Fruit fly (Drosophila melanogaster) whole organism, embryonic: ENCODE data around the gene CG18577.
A peak's percentile ranks its signal among the peaks of the same experiment; 100 is the strongest.

Source experiments
- Atf6 ChIP-seq: fragments of 200-800 bp; sonication (Bioruptor generic); IDR thresholded peaks from 2 replicates; pipeline ENCODE4 v1.3.6; 2022; ENCODE audit warnings: missing biosample characterization, missing genetic modification characterization
- BEAF-32 ChIP-seq: fragments of 200-800 bp; sonication (Bioruptor generic); optimal IDR thresholded peaks from 3 replicates; lab custom pipeline; 2017; ENCODE audit warnings: missing biosample characterization, missing genetic modification characterization, mild to moderate bottlenecking, moderate library complexity, missing genetic modification reagents
- Bgb ChIP-seq: fragments of 200-800 bp; sonication (Bioruptor generic); IDR thresholded peaks from 2 replicates; pipeline ENCODE4 v1.3.6; 2022; ENCODE audit warnings: missing biosample characterization, missing genetic modification characterization; ENCODE audit not compliant: partially characterized antibody
- CG12769 ChIP-seq: fragments of 200-800 bp; sonication (Bioruptor generic); optimal IDR thresholded peaks from 2 replicates; lab custom pipeline; 2019; ENCODE audit warnings: missing biosample characterization, mild to moderate bottlenecking, missing genetic modification characterization, moderate library complexity
- CG12942 ChIP-seq: fragments of 200-800 bp; sonication (Bioruptor generic); optimal IDR thresholded peaks from 3 replicates; lab custom pipeline; 2016; ENCODE audit warnings: missing biosample characterization, missing genetic modification characterization
- CG13624 ChIP-seq: fragments of 200-800 bp; sonication (Bioruptor generic); optimal IDR thresholded peaks from 2 replicates; lab custom pipeline; 2016; ENCODE audit warnings: missing biosample characterization, missing genetic modification characterization
- CG14860 ChIP-seq: fragments of 200-800 bp; sonication (Bioruptor generic); IDR thresholded peaks from 3 replicates; pipeline ENCODE4 v1.3.6; 2022; ENCODE audit warnings: missing biosample characterization, missing genetic modification characterization; ENCODE audit not compliant: partially characterized antibody
- CG15514 ChIP-seq: fragments of 200-800 bp; sonication (Bioruptor generic); optimal IDR thresholded peaks from 3 replicates; lab custom pipeline; 2017; ENCODE audit warnings: missing biosample characterization, missing genetic modification characterization, mild to moderate bottlenecking, moderate library complexity, missing genetic modification reagents
- CG15696 ChIP-seq: fragments of 200-800 bp; sonication (Bioruptor generic); optimal IDR thresholded peaks from 2 replicates; lab custom pipeline; 2019; ENCODE audit warnings: missing biosample characterization, mild to moderate bottlenecking, missing genetic modification characterization, moderate library complexity
- CG1603 ChIP-seq: fragments of 200-800 bp; sonication (Bioruptor generic); optimal IDR thresholded peaks from 2 replicates; lab custom pipeline; 2019; ENCODE audit warnings: missing biosample characterization, mild to moderate bottlenecking, missing genetic modification characterization, moderate library complexity
- CG16813 ChIP-seq: fragments of 200-800 bp; sonication (Bioruptor generic); IDR thresholded peaks from 3 replicates; pipeline ENCODE4 v1.3.6; 2022; ENCODE audit warnings: missing biosample characterization, missing genetic modification characterization; ENCODE audit not compliant: partially characterized antibody
- CG1792 ChIP-seq: fragments of 200-800 bp; sonication (Bioruptor generic); optimal IDR thresholded peaks from 2 replicates; lab custom pipeline; 2016; ENCODE audit warnings: missing biosample characterization, missing genetic modification characterization
- CG18011 ChIP-seq: fragments of 200-800 bp; sonication (Bioruptor generic); optimal IDR thresholded peaks from 2 replicates; lab custom pipeline; 2017; ENCODE audit warnings: missing biosample characterization, missing genetic modification characterization, mild to moderate bottlenecking, moderate library complexity, missing genotype
- CG2120 ChIP-seq: fragments of 200-800 bp; sonication (Bioruptor generic); optimal IDR thresholded peaks from 3 replicates; lab custom pipeline; 2016; ENCODE audit warnings: missing biosample characterization, missing genetic modification characterization
- CG2202 ChIP-seq: fragments of 200-800 bp; sonication (Bioruptor generic); optimal IDR thresholded peaks from 2 replicates; lab custom pipeline; 2018; ENCODE audit warnings: missing biosample characterization, mild to moderate bottlenecking, missing genetic modification characterization
- CG32532 ChIP-seq: fragments of 200-800 bp; sonication (Bioruptor generic); IDR thresholded peaks from 2 replicates; pipeline ENCODE4 v1.3.6; 2022; ENCODE audit warnings: missing biosample characterization, missing genetic modification characterization
- CG33557 ChIP-seq: fragments of 200-800 bp; sonication (Bioruptor generic); optimal IDR thresholded peaks from 2 replicates; lab custom pipeline; 2019; ENCODE audit warnings: missing biosample characterization, mild to moderate bottlenecking, missing genetic modification characterization, moderate library complexity
- CG4328 ChIP-seq: fragments of 200-800 bp; sonication (Bioruptor generic); optimal IDR thresholded peaks from 3 replicates; lab custom pipeline; 2017; ENCODE audit warnings: missing biosample characterization, missing genetic modification reagents, missing genetic modification characterization
- CG4854 ChIP-seq: fragments of 200-800 bp; sonication (Bioruptor generic); optimal IDR thresholded peaks from 2 replicates; lab custom pipeline; 2016; ENCODE audit warnings: missing biosample characterization, missing genetic modification characterization, inconsistent platforms
- CG5245 ChIP-seq: fragments of 200-800 bp; sonication (Bioruptor generic); optimal IDR thresholded peaks from 3 replicates; lab custom pipeline; 2016; ENCODE audit warnings: missing biosample characterization, missing genetic modification characterization
- CG6683 ChIP-seq: fragments of 200-800 bp; sonication (Bioruptor generic); optimal IDR thresholded peaks from 2 replicates; lab custom pipeline; 2017; ENCODE audit warnings: missing biosample characterization, mild to moderate bottlenecking, missing genetic modification characterization, missing genetic modification reagents
- CG7786 ChIP-seq: fragments of 200-800 bp; sonication (Bioruptor generic); optimal IDR thresholded peaks from 2 replicates; lab custom pipeline; 2016; ENCODE audit warnings: missing biosample characterization, missing genetic modification characterization
- CG7839 ChIP-seq: fragments of 200-800 bp; sonication (Bioruptor generic); optimal IDR thresholded peaks from 3 replicates; lab custom pipeline; 2018; ENCODE audit warnings: missing biosample characterization, mild to moderate bottlenecking, missing genetic modification characterization, moderate library complexity
- CG8765 ChIP-seq: fragments of 200-800 bp; sonication (Bioruptor generic); IDR thresholded peaks from 2 replicates; pipeline ENCODE4 v1.3.6; 2022; ENCODE audit warnings: missing biosample characterization, missing genetic modification characterization
- H15 ChIP-seq: fragments of 200-800 bp; sonication (Bioruptor generic); IDR thresholded peaks from 3 replicates; pipeline ENCODE4 v1.3.6; 2022; ENCODE audit warnings: missing biosample characterization, missing genetic modification characterization
- HmgD ChIP-seq: fragments of 200-800 bp; sonication (Bioruptor generic); optimal IDR thresholded peaks from 3 replicates; lab custom pipeline; 2016; ENCODE audit warnings: missing biosample characterization, missing genetic modification characterization
- MBD-R2 ChIP-seq: fragments of 200-800 bp; sonication (Bioruptor generic); IDR thresholded peaks from 2 replicates; pipeline ENCODE4 v1.3.6; 2022; ENCODE audit warnings: missing biosample characterization, missing genetic modification characterization
- MESR4 ChIP-seq: fragments of 200-800 bp; sonication (Bioruptor generic); optimal IDR thresholded peaks from 2 replicates; lab custom pipeline; 2018; ENCODE audit warnings: missing biosample characterization, mild to moderate bottlenecking, missing genetic modification characterization, moderate library complexity
- Med ChIP-seq: fragments of 200-800 bp; sonication (Bioruptor generic); peaks from one replicate; lab custom pipeline; 2016; ENCODE audit warnings: missing biosample characterization, missing genetic modification characterization, mild to moderate bottlenecking, inconsistent platforms, moderate library complexity
- Meics ChIP-seq: fragments of 200-800 bp; sonication (Bioruptor generic); optimal IDR thresholded peaks from 2 replicates; lab custom pipeline; 2017; ENCODE audit warnings: missing biosample characterization, mild to moderate bottlenecking, missing genetic modification characterization
- NC2α ChIP-seq: fragments of 200-800 bp; sonication (Bioruptor generic); optimal IDR thresholded peaks from 2 replicates; lab custom pipeline; 2016; ENCODE audit warnings: missing biosample characterization, missing genetic modification characterization
- Sry-δ ChIP-seq: fragments of 200-800 bp; sonication (Bioruptor generic); optimal IDR thresholded peaks from 2 replicates; lab custom pipeline; 2016; ENCODE audit warnings: missing biosample characterization, missing genetic modification characterization
- TFAM ChIP-seq: fragments of 200-800 bp; sonication (Bioruptor generic); optimal IDR thresholded peaks from 2 replicates; lab custom pipeline; 2017; ENCODE audit warnings: missing biosample characterization, missing genetic modification characterization, inconsistent platforms
- Tbp ChIP-seq: fragments of >200 bp; optimal IDR thresholded peaks from 2 replicates; lab custom pipeline; 2018; ENCODE audit warnings: missing biosample characterization, missing genetic modification characterization
- YL-1 ChIP-seq: fragments of 200-800 bp; sonication (Bioruptor generic); optimal IDR thresholded peaks from 3 replicates; lab custom pipeline; 2017; ENCODE audit warnings: missing biosample characterization, mild to moderate bottlenecking, missing genetic modification characterization
- ase ChIP-seq: fragments of 200-800 bp; sonication (Bioruptor generic); IDR thresholded peaks from 3 replicates; pipeline ENCODE4 v1.3.6; 2022; ENCODE audit warnings: missing biosample characterization, missing genetic modification characterization
- az2 ChIP-seq: fragments of 200-800 bp; sonication (Bioruptor generic); optimal IDR thresholded peaks from 3 replicates; lab custom pipeline; 2016; ENCODE audit warnings: missing biosample characterization, missing genetic modification characterization
- crol ChIP-seq: fragments of 200-800 bp; sonication (Bioruptor generic); IDR thresholded peaks from 2 replicates; pipeline ENCODE4 v1.3.6; 2022; ENCODE audit warnings: missing biosample characterization, missing genetic modification characterization
- cwo ChIP-seq: fragments of 200-800 bp; sonication (Bioruptor generic); optimal IDR thresholded peaks from 3 replicates; lab custom pipeline; 2017; ENCODE audit warnings: missing biosample characterization, missing genetic modification characterization, mild to moderate bottlenecking, moderate library complexity, missing genetic modification reagents
- fu2 ChIP-seq: fragments of 200-800 bp; sonication (Bioruptor generic); optimal IDR thresholded peaks from 2 replicates; lab custom pipeline; 2016; ENCODE audit warnings: missing biosample characterization, missing genetic modification characterization
- gt ChIP-seq: fragments of 200-800 bp; sonication (Bioruptor generic); IDR thresholded peaks from 2 replicates; pipeline ENCODE4 v1.3.6; 2022; ENCODE audit warnings: missing biosample characterization, missing genetic modification characterization
- h ChIP-seq: fragments of >200 bp; optimal IDR thresholded peaks from 2 replicates; lab custom pipeline; 2017
- sc ChIP-seq, 3 experiments: fragments of >200 bp in 2 of 3; fragments of 200-800 bp in 1 of 3; sonication (Bioruptor generic) in 1 of 3; optimal IDR thresholded peaks; 2 replicates in 2 of 3; 3 replicates in 1 of 3; lab custom pipeline; 2017; ENCODE audit warnings: mild to moderate bottlenecking in 1 of 3, missing biosample characterization in 1 of 3, missing genetic modification characterization in 1 of 3, missing genetic modification reagents in 1 of 3
- sim ChIP-seq: fragments of 200-800 bp; sonication (Bioruptor generic); IDR thresholded peaks from 2 replicates; pipeline ENCODE4 v1.3.6; 2022; ENCODE audit warnings: missing biosample characterization, missing genetic modification characterization
- slbo ChIP-seq: fragments of 200-800 bp; sonication (Bioruptor generic); IDR thresholded peaks from 2 replicates; pipeline ENCODE4 v1.3.6; 2022; ENCODE audit warnings: missing biosample characterization, missing genetic modification characterization
- sr ChIP-seq: fragments of 200-800 bp; sonication (Bioruptor generic); IDR thresholded peaks from 3 replicates; pipeline ENCODE4 v1.3.6; 2022; ENCODE audit warnings: missing biosample characterization, missing genetic modification characterization
- tgo ChIP-seq: fragments of 200-800 bp; sonication (Bioruptor generic); IDR thresholded peaks from 3 replicates; pipeline ENCODE4 v1.3.6; 2022; ENCODE audit warnings: missing biosample characterization, missing genetic modification characterization

Gene CG18577

dm6 chr3R:11243057-11243740 lies 47.3 kb downstream of the CG18577 start (continued):
- TF ChIP-seq CG16813 (no peak), CG4328 (no peak), CG2120 (GFP tag; lab: Kevin White, UChicago) (peak; percentile 31), sr (GFP tag; lab: Robert Waterston, UW) (no peak), sim (GFP tag; lab: Robert Waterston, UW) (no peak), CG7786 (GFP tag; lab: Kevin White, UChicago) (no peak), CG12769 (tag; lab: Kevin White, UChicago) (peak; percentile 72), az2 (no peak), CG6683 (peak; percentile 30), CG12942 (GFP tag; lab: Kevin White, UChicago) (no peak), CG32532 (GFP tag; lab: Robert Waterston, UW) (peak; percentile 44; the same call in 1 of the 2 replicates), tgo (GFP tag; lab: Robert Waterston, UW) (0 out of 3 replicates have a peak, but pooled peaks have one; percentile 27), CG18011 (GFP tag; lab: Kevin White, UChicago) (no peak), H15 (GFP tag; lab: Robert Waterston, UW) (no peak), Med (peak; percentile 84), ase (GFP tag; lab: Robert Waterston, UW) (no peak), slbo (GFP tag; lab: Robert Waterston, UW) (0 out of 2 replicates have a peak, but pooled peaks have one; percentile 5), sc (optimal IDR thresholded peaks at IDR 0.05; lab: Kevin White, UChicago) (no peak), sc (GFP tag; optimal IDR thresholded peaks at IDR 0.05; lab: Kevin White, UChicago) (no peak), MBD-R2 (no peak; the same call in 1 of the 2 replicates)
- TF ChIP-seq, all 482 proteins: peak for 91

DNA sequence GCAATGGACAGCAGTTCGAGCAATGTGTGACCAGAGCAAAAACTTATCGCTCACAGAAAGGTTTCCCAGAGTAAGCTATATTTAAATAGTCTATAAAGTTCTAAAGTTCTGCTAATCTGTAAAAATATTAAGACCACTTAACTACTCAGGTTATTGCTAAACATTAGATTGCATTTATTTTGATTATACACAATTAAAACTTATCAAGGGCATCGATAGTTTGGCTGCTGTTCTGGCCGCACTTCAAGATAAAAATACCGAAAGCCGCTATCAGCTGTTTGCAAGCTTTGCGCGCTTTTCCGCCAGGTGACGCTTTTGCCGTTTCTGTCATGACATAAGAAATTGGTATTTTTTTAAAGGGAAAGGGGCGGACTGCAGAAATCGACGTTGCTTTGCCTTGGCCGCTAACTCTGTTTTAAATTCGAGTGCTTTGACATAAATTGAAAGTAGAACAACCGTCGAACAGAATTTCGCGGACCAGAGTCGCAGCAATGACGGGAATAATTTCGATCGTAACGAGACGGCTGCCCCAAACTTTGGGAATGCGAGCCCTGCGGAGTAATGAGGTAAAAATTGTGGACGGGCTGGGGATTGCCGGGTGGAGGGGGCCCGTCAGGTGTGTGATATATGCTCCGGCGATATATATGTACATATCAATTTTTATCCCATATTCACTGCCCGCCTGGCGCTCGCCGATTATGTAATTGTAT lies 48.2 kb downstream of the CG18577 start, which contains the start of the genes CG17734 and CG5214:
CG17734 (minus strand) TSS at position 49 of the 710 bp plus-strand sequence.
CG5214 (plus strand) TSS at position 352 of the 710 bp plus-strand sequence.
- TF ChIP-seq Bgb (GFP tag; lab: Robert Waterston, UW) (peak; percentile 60), CG15514 (peak; percentile 69), cwo (GFP tag; lab: Kevin White, UChicago) (no peak), CG13624 (peak; percentile 23), Atf6 (no peak; the same call in 1 of the 2 replicates), CG4854 (GFP tag; lab: Kevin White, UChicago) (peak; percentile 23), crol (GFP tag; lab: Robert Waterston, UW) (0 out of 2 replicates have a peak, but pooled peaks have one; percentile 46), NC2α (GFP tag; lab: Kevin White, UChicago) (no peak), Meics (GFP tag; lab: Kevin White, UChicago) (no peak), TFAM (no peak), h (lab: Kevin White, UChicago) (no peak), CG2202 (no peak), CG7839 (tag; lab: Kevin White, UChicago) (no peak), gt (GFP tag; lab: Robert Waterston, UW) (no peak), YL-1 (peak; percentile 48), MESR4 (GFP tag; lab: Kevin White, UChicago) (peak; percentile 63), MBD-R2 (peak; percentile 40; the same call in 1 of the 2 replicates), Tbp (no peak), CG15696 (tag; lab: Kevin White, UChicago) (no peak), CG5245 (GFP tag; lab: Kevin White, UChicago) (peak; percentile 12), CG1603 (tag; lab: Kevin White, UChicago) (peak; percentile 36), Sry-δ (GFP tag; lab: Kevin White, UChicago) (peak; percentile 73), fu2 (GFP tag; lab: Kevin White, UChicago) (peak; percentile 34), BEAF-32 (GFP tag; lab: Kevin White, UChicago) (peak; percentile 88), CG14860 (GFP tag; lab: Robert Waterston, UW) (peak; percentile 69; the same call in 2 of the 3 replicates), CG33557 (GFP tag; lab: Kevin White, UChicago) (no peak), CG1792 (GFP tag; lab: Kevin White, UChicago) (peak; percentile 24), CG8765 (GFP tag; lab: Robert Waterston, UW) (no peak), HmgD (peak; percentile 53)
